Worm (Caenorhabditis elegans): ENCODE measurements around the gene F32D8.14.

DNA sequence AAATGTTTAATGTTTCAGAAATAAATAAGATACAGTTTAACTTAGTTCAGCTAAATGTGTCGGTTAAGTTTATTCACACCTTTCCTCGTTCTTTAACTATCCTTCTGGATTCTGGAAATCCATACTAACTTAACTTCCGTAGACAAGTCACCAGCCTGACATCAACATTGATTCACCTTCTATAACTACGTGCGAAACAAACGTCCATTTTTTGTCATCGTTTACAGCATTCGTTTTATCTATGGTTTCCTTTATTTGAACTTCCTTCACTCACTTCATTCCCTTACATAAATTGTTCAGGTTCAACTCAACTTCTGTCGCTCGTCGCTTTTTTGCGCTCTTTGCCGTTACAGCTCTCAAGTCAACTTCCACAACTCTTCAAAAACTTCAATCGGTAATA is 46.6 kb upstream of the F32D8.14 start, which contains the start of gene F17C11.26:
- TF ChIP-seq him-1 (tag; optimal IDR thresholded peaks at IDR 0.05): no peak
- TF ChIP-seq dao-5 (tag; optimal IDR thresholded peaks at IDR 0.05): no peak
- TF ChIP-seq W03F9.2 (tag; optimal IDR thresholded peaks at IDR 0.05): no peak
